Fruit fly (Drosophila melanogaster) whole organism, prepupa: Measurements from ENCODE around the gene CG1575.

Experiments
- CG3032 ChIP-seq: fragments of 200-800 bp; optimal IDR thresholded peaks from 2 replicates; lab custom pipeline; 2019; ENCODE audit warnings: missing biosample characterization, mild to moderate bottlenecking, missing genetic modification characterization, moderate library complexity
- Eip75B ChIP-seq: fragments of 200-800 bp; sonication (Bioruptor generic); optimal IDR thresholded peaks from 3 replicates; lab custom pipeline; 2016; ENCODE audit warnings: missing biosample characterization, missing genetic modification characterization
- dsx ChIP-seq: fragments of 200-800 bp; optimal IDR thresholded peaks from 3 replicates; lab custom pipeline; 2019; ENCODE audit warnings: missing biosample characterization, mild to moderate bottlenecking, missing genetic modification characterization, moderate library complexity; ENCODE audit not compliant: poor library complexity, severe bottlenecking

DNA sequence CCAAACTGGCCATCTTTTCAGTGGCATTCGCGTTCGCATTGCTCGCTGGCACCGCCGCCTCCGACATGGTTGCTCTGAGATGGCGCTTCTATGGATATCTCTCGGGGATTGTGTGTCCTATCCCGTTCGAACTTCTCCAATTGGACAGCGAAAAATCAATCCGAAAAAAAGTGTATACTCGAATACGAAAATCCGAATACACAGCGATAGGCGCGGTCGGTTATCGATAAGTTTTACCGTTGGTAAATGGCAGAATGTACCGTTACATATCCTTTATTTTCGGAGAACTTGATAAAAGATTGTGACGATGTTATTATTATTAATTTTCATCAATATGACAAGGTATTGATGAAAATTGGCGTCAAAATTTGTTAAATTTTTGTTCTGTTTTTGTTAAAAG is 35.3 kb downstream of the CG1575 start, which contains the start of gene Gbeta5:
- TF ChIP-seq CG3032 (tag; lab: Kevin White, UChicago) (no peak), Eip75B (GFP tag; lab: Kevin White, UChicago) (no peak), dsx (GFP tag; lab: Kevin White, UChicago) (no peak)
